Worm (Caenorhabditis elegans) whole organism, midembryonic: ENCODE results near the gene Y57G7A.1.

Experiments used
- T22C8.4 ChIP-seq: fragments of 200-800 bp; sonication (Bioruptor generic); IDR thresholded peaks from 2 replicates; pipeline ENCODE4 v1.3.6; 2022; ENCODE audit warnings: missing genetic modification characterization, missing compliant biosample characterization
- cog-1 ChIP-seq: sonication (generic microtip); optimal IDR thresholded peaks from 2 replicates; lab custom pipeline; 2016; ENCODE audit warnings: missing genetic modification characterization, missing compliant biosample characterization
- flt-1 ChIP-seq: fragments of 200-800 bp; sonication (Bioruptor generic); IDR thresholded peaks from 2 replicates; pipeline ENCODE4 v1.3.6; 2022; ENCODE audit warnings: missing genetic modification characterization, missing compliant biosample characterization
- klf-2 ChIP-seq: fragments of 200-800 bp; sonication (Bioruptor generic); conservative IDR thresholded peaks from 2 replicates; pipeline ENCODE4 v1.3.6; 2022; ENCODE audit warnings: missing genetic modification reagents, missing genetic modification characterization, missing compliant biosample characterization
- med-1 ChIP-seq: sonication (generic microtip); optimal IDR thresholded peaks from 2 replicates; lab custom pipeline; 2017; ENCODE audit warnings: missing genetic modification characterization, mild to moderate bottlenecking, missing compliant biosample characterization, antibody characterized with exemption, missing genetic modification reagents; ENCODE audit not compliant: insufficient read depth
- ref-1 ChIP-seq: fragments of 200-800 bp; sonication (Bioruptor generic); conservative IDR thresholded peaks from 2 replicates; pipeline ENCODE4 v1.3.6; 2022; ENCODE audit warnings: missing genetic modification reagents, missing genetic modification characterization, missing compliant biosample characterization
- tab-1 ChIP-seq: fragments of 200-800 bp; sonication (Bioruptor generic); IDR thresholded peaks from 2 replicates; pipeline ENCODE4 v1.3.6; 2022; ENCODE audit warnings: missing genetic modification characterization, missing compliant biosample characterization
- ztf-23 ChIP-seq: fragments of 200-800 bp; sonication (Bioruptor generic); IDR thresholded peaks from 2 replicates; pipeline ENCODE4 v1.3.6; 2022; ENCODE audit warnings: missing genetic modification reagents, missing genetic modification characterization, missing compliant biosample characterization
- ztf-29 ChIP-seq: fragments of 200-800 bp; sonication (Bioruptor generic); IDR thresholded peaks from 2 replicates; pipeline ENCODE4 v1.3.6; 2022; ENCODE audit warnings: missing genetic modification reagents, missing genetic modification characterization, missing compliant biosample characterization

The Y57G7A.1 gene

ce11 chrII:1325604-1326003, 27.3 kb downstream of the Y57G7A.1 start:
- TF ChIP-seq ztf-23 (GFP tag; lab: Robert Waterston, UW) (no peak), flt-1 (GFP tag; lab: Robert Waterston, UW) (no peak), cog-1 (tag; lab: Kevin White, UChicago) (no peak), med-1 (GFP tag; lab: Kevin White, UChicago) (no peak), ref-1 (GFP tag; lab: Robert Waterston, UW) (no peak), klf-2 (GFP tag; lab: Robert Waterston, UW) (no peak), tab-1 (no peak), T22C8.4 (GFP tag; lab: Robert Waterston, UW) (no peak), ztf-29 (GFP tag; lab: Robert Waterston, UW) (no peak)

DNA sequence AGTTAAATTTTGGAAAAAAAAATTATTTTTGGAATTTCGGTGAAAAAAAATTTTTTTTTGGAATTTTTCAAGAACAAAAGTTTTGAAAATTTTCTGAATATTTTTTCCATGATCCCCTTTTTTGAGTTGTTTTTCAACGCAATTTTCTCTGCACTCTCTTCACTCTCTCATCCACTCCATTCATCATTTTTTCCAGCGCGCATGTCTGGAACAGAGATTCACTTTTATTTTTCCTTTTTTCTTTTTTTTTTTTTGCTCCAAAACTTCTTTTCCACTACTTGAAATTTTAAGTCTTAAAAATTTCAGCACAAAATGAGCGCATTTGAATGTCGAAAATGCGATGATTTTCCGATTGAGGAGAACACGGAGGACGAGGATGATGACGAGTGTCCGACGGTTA, 28.4 kb downstream of the Y57G7A.1 start, which contains the start of gene jip-1:
Gene jip-1 (plus strand): TSS at position 301 of the 400 bp plus-strand sequence.
- no peak for TF ChIP-seq med-1 (GFP tag; lab: Kevin White, UChicago)
- TF ChIP-seq ref-1 (GFP tag; lab: Robert Waterston, UW) = no peak
- no peak for TF ChIP-seq cog-1 (tag; lab: Kevin White, UChicago)
- TF ChIP-seq flt-1 (GFP tag; lab: Robert Waterston, UW) = no peak
- no peak for TF ChIP-seq klf-2 (GFP tag; lab: Robert Waterston, UW)
- no peak for TF ChIP-seq ztf-29 (GFP tag; lab: Robert Waterston, UW)
- no peak for TF ChIP-seq ztf-23 (GFP tag; lab: Robert Waterston, UW)
- no peak for TF ChIP-seq tab-1
- no peak for TF ChIP-seq T22C8.4 (GFP tag; lab: Robert Waterston, UW)

- no peak for TF ChIP-seq cog-1 (tag; lab: Kevin White, UChicago)
- no peak for TF ChIP-seq klf-2 (GFP tag; lab: Robert Waterston, UW)
- TF ChIP-seq med-1 (GFP tag; lab: Kevin White, UChicago) = no peak
Observed at ce11 chrII:1329887-1330286, 31.6 kb downstream of the Y57G7A.1 start.

- TF ChIP-seq ztf-23 (GFP tag; lab: Robert Waterston, UW) = 0 out of 2 replicates have a peak, but pooled peaks have one; percentile 10
- no peak for TF ChIP-seq flt-1 (GFP tag; lab: Robert Waterston, UW)
- TF ChIP-seq T22C8.4 (GFP tag; lab: Robert Waterston, UW) = no peak
- no peak for TF ChIP-seq klf-2 (GFP tag; lab: Robert Waterston, UW)
- no peak for TF ChIP-seq cog-1 (tag; lab: Kevin White, UChicago)
- TF ChIP-seq ref-1 (GFP tag; lab: Robert Waterston, UW) = no peak
- 0 out of 2 replicates have a peak, but pooled peaks have one; percentile 57 for TF ChIP-seq tab-1
- TF ChIP-seq med-1 (GFP tag; lab: Kevin White, UChicago) = no peak
- no peak for TF ChIP-seq ztf-29 (GFP tag; lab: Robert Waterston, UW)
Observed at ce11 chrII:1338196-1338595, 39.9 kb downstream of the Y57G7A.1 start.

DNA sequence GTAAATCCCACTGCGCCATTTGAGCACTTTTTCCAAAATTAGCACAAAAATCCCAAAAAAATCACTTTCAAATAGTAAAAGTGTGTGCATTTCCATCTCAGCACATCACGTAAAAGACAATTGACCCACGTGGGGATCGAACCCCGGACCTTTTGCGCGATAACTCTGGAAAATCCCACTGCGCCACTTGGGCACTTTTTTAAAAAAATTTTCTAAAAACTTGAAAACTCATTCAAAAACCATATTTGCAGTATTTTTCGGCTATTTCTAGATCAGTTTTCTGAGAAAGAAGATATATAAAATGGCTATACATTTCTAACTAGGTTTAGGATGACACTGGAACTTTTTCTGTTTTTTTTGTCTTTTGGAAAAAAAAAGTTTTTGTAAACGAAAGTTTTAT, 41.8 kb downstream of the Y57G7A.1 start:
- TF ChIP-seq med-1 (GFP tag; lab: Kevin White, UChicago) (no peak), klf-2 (GFP tag; lab: Robert Waterston, UW) (no peak), cog-1 (tag; lab: Kevin White, UChicago) (no peak), flt-1 (GFP tag; lab: Robert Waterston, UW) (no peak), ztf-23 (GFP tag; lab: Robert Waterston, UW) (no peak), ref-1 (GFP tag; lab: Robert Waterston, UW) (no peak), ztf-29 (GFP tag; lab: Robert Waterston, UW) (no peak), tab-1 (no peak), T22C8.4 (GFP tag; lab: Robert Waterston, UW) (no peak)

ce11 chrII:1341416-1341815, 43.1 kb downstream of the Y57G7A.1 start:
- TF ChIP-seq flt-1 (GFP tag; lab: Robert Waterston, UW) (no peak), med-1 (GFP tag; lab: Kevin White, UChicago) (no peak), ztf-23 (GFP tag; lab: Robert Waterston, UW) (no peak), ref-1 (GFP tag; lab: Robert Waterston, UW) (no peak), ztf-29 (GFP tag; lab: Robert Waterston, UW) (no peak), cog-1 (tag; lab: Kevin White, UChicago) (no peak)

DNA sequence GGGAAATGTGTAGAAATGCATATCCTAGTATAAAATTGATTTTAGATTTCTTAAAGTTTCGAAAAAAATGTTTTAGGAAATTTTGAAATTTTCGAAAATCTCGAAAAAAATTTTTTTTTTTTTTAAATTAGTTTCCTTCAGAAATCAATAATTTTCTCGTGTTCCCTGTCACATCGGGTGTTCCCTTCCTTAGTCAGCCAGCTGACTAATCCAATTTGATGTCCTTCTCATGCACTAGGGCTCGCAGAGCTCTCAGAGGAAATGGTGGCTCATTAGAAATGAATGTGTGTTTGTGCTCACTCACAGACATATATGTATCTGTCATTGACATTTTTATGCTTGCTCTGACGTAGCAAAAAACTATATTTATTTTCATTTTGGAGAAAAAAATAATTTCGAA, 45.5 kb downstream of the Y57G7A.1 start:
- TF ChIP-seq T22C8.4 (GFP tag; lab: Robert Waterston, UW) = no peak
- no peak for TF ChIP-seq ztf-29 (GFP tag; lab: Robert Waterston, UW)
- TF ChIP-seq med-1 (GFP tag; lab: Kevin White, UChicago) = no peak
- no peak for TF ChIP-seq flt-1 (GFP tag; lab: Robert Waterston, UW)
- TF ChIP-seq tab-1 = no peak
- TF ChIP-seq ztf-23 (GFP tag; lab: Robert Waterston, UW) = no peak
- TF ChIP-seq klf-2 (GFP tag; lab: Robert Waterston, UW) = no peak
- TF ChIP-seq cog-1 (tag; lab: Kevin White, UChicago) = no peak
- TF ChIP-seq ref-1 (GFP tag; lab: Robert Waterston, UW) = no peak

- TF ChIP-seq cog-1 (tag; lab: Kevin White, UChicago) = no peak
- no peak for TF ChIP-seq T22C8.4 (GFP tag; lab: Robert Waterston, UW)
- TF ChIP-seq ztf-29 (GFP tag; lab: Robert Waterston, UW) = no peak
- TF ChIP-seq ref-1 (GFP tag; lab: Robert Waterston, UW) = no peak
- TF ChIP-seq klf-2 (GFP tag; lab: Robert Waterston, UW) = no peak
- TF ChIP-seq med-1 (GFP tag; lab: Kevin White, UChicago) = no peak
- no peak for TF ChIP-seq tab-1
- no peak for TF ChIP-seq ztf-23 (GFP tag; lab: Robert Waterston, UW)
- TF ChIP-seq flt-1 (GFP tag; lab: Robert Waterston, UW) = no peak
Observed at ce11 chrII:1344524-1345119, 46.4 kb downstream of the Y57G7A.1 start.
